Worm (Caenorhabditis elegans) whole organism, young adult: ENCODE results near the gene ZK596.3.

Source experiments
- B0035.1 ChIP-seq: sonication (generic microtip); optimal IDR thresholded peaks from 2 replicates; lab custom pipeline; 2016; ENCODE audit warnings: missing genetic modification characterization, mild to moderate bottlenecking, missing compliant biosample characterization, missing genotype, missing genetic modification reagents
- C06A6.2 ChIP-seq: fragments of 200-800 bp; sonication (Bioruptor generic); conservative IDR thresholded peaks from 2 replicates; pipeline ENCODE4 v1.3.6; 2022; ENCODE audit warnings: missing genetic modification characterization, missing compliant biosample characterization
- F22D6.2 ChIP-seq: sonication (generic microtip); optimal IDR thresholded peaks from 2 replicates; lab custom pipeline; 2016; ENCODE audit warnings: mild to moderate bottlenecking, missing genetic modification characterization, missing compliant biosample characterization
- F23B12.7 ChIP-seq: sonication (generic microtip); optimal IDR thresholded peaks from 2 replicates; lab custom pipeline; 2017; ENCODE audit warnings: missing genetic modification characterization, mild to moderate bottlenecking, missing compliant biosample characterization, antibody characterized with exemption, moderate library complexity; ENCODE audit not compliant: insufficient read depth
- F33H1.4 ChIP-seq: fragments of 200-800 bp; sonication (Bioruptor generic); IDR thresholded peaks from 2 replicates; pipeline ENCODE4 v1.3.6; 2022; ENCODE audit warnings: missing genetic modification reagents, missing genetic modification characterization, missing compliant biosample characterization
- F37B4.10 ChIP-seq: fragments of 200-800 bp; sonication (Bioruptor generic); IDR thresholded peaks from 2 replicates; pipeline ENCODE4 v1.3.6; 2022; ENCODE audit warnings: missing genetic modification characterization, missing compliant biosample characterization
- F52B5.7 ChIP-seq: sonication (generic microtip); optimal IDR thresholded peaks from 2 replicates; lab custom pipeline; 2016; ENCODE audit warnings: mild to moderate bottlenecking, missing genetic modification characterization, missing compliant biosample characterization
- K11D2.4 ChIP-seq: fragments of 200-800 bp; sonication (Bioruptor generic); IDR thresholded peaks from 2 replicates; pipeline ENCODE4 v1.3.6; 2022; ENCODE audit warnings: missing genetic modification reagents, missing genetic modification characterization, missing compliant biosample characterization
- K12H6.12 ChIP-seq: fragments of 200-800 bp; sonication (Bioruptor generic); optimal IDR thresholded peaks from 2 replicates; lab custom pipeline; 2018; ENCODE audit warnings: mild to moderate bottlenecking, missing genetic modification characterization, missing compliant biosample characterization
- Y53F4B.3 ChIP-seq: fragments of 200-800 bp; sonication (Bioruptor generic); IDR thresholded peaks from 2 replicates; pipeline ENCODE4 v1.3.6; 2022; ENCODE audit warnings: missing genetic modification reagents, missing genetic modification characterization, missing compliant biosample characterization
- Y53G8AR.9 ChIP-seq: fragments of 200-800 bp; sonication (Bioruptor generic); conservative IDR thresholded peaks from 2 replicates; pipeline ENCODE4 v1.3.6; 2022; ENCODE audit warnings: missing genetic modification reagents, missing genetic modification characterization, missing compliant biosample characterization
- Y79H2A.3 ChIP-seq: fragments of 200-800 bp; sonication (Bioruptor generic); conservative IDR thresholded peaks from 2 replicates; pipeline ENCODE4 v1.3.6; 2022; ENCODE audit warnings: missing genetic modification reagents, missing genetic modification characterization, missing compliant biosample characterization
- Y95B8A.8 ChIP-seq: fragments of 200-800 bp; sonication (Bioruptor generic); IDR thresholded peaks from 2 replicates; pipeline ENCODE4 v1.3.6; 2022; ENCODE audit warnings: missing genetic modification reagents, missing genetic modification characterization, missing compliant biosample characterization
- aptf-3 ChIP-seq: fragments of 200-800 bp; sonication (Bioruptor generic); IDR thresholded peaks from 2 replicates; pipeline ENCODE4 v1.3.6; 2022; ENCODE audit warnings: missing genetic modification characterization, missing compliant biosample characterization
- atf-7 ChIP-seq: sonication (generic microtip); optimal IDR thresholded peaks from 2 replicates; lab custom pipeline; 2017; ENCODE audit warnings: mild to moderate bottlenecking, missing genetic modification characterization, missing compliant biosample characterization
- attf-5 ChIP-seq: fragments of 200-800 bp; sonication (Bioruptor generic); optimal IDR thresholded peaks from 2 replicates; lab custom pipeline; 2018; ENCODE audit warnings: mild to moderate bottlenecking, missing genetic modification characterization, missing compliant biosample characterization
- cebp-1 ChIP-seq, 2 experiments: fragments of 200-800 bp in 1 of 2; sonication (Bioruptor generic) in 1 of 2; sonication (generic microtip) in 1 of 2; IDR thresholded peaks in 1 of 2; optimal IDR thresholded peaks in 1 of 2; 2 replicates each; pipeline versions ENCODE4 v1.3.6 to Lab custom; 2017 to 2022; ENCODE audit warnings: missing compliant biosample characterization in 2 of 2, missing genetic modification characterization in 2 of 2, mild to moderate bottlenecking in 1 of 2, missing genetic modification reagents in 1 of 2, moderate library complexity in 1 of 2
- cebp-2 ChIP-seq: fragments of 200-800 bp; sonication (Bioruptor generic); IDR thresholded peaks from 2 replicates; pipeline ENCODE4 v1.3.6; 2022; ENCODE audit warnings: missing genetic modification characterization, missing compliant biosample characterization
- ceh-100 ChIP-seq: fragments of 200-800 bp; sonication (Bioruptor generic); IDR thresholded peaks from 2 replicates; pipeline ENCODE4 v1.3.6; 2022; ENCODE audit warnings: missing genetic modification reagents, missing genetic modification characterization, missing compliant biosample characterization
- ceh-79 ChIP-seq: sonication (generic microtip); optimal IDR thresholded peaks from 2 replicates; lab custom pipeline; 2017; ENCODE audit warnings: mild to moderate bottlenecking, missing genetic modification characterization, missing compliant biosample characterization
- die-1 ChIP-seq: sonication (generic microtip); optimal IDR thresholded peaks from 2 replicates; lab custom pipeline; 2016; ENCODE audit warnings: missing genotype, mild to moderate bottlenecking, missing genetic modification characterization, missing compliant biosample characterization
- egl-44 ChIP-seq: fragments of 200-800 bp; sonication (Bioruptor generic); IDR thresholded peaks from 2 replicates; pipeline ENCODE4 v1.3.6; 2022; ENCODE audit warnings: missing genetic modification reagents, missing genetic modification characterization, missing compliant biosample characterization
- ekl-4 ChIP-seq: fragments of 200-800 bp; sonication (Bioruptor generic); IDR thresholded peaks from 2 replicates; pipeline ENCODE4 v1.3.6; 2022; ENCODE audit warnings: missing genetic modification reagents, missing genetic modification characterization, missing compliant biosample characterization
- him-1 ChIP-seq: sonication (generic microtip); optimal IDR thresholded peaks from 2 replicates; lab custom pipeline; 2016; ENCODE audit warnings: missing genotype, missing genetic modification reagents, missing genetic modification characterization, missing compliant biosample characterization
- hmg-1.2 ChIP-seq: fragments of 200-800 bp; sonication (Bioruptor generic); IDR thresholded peaks from 2 replicates; pipeline ENCODE4 v1.3.6; 2022; ENCODE audit warnings: missing genetic modification reagents, missing genetic modification characterization, missing compliant biosample characterization
- hrde-1 ChIP-seq: sonication (generic microtip); optimal IDR thresholded peaks from 2 replicates; lab custom pipeline; 2016; ENCODE audit warnings: missing genetic modification characterization, mild to moderate bottlenecking, missing compliant biosample characterization, moderate library complexity, missing genotype, missing genetic modification reagents, borderline replicate concordance
- let-526 ChIP-seq: fragments of 200-800 bp; sonication (Bioruptor generic); IDR thresholded peaks from 2 replicates; pipeline ENCODE4 v1.3.6; 2022; ENCODE audit warnings: missing genetic modification reagents, missing genetic modification characterization, missing compliant biosample characterization
- let-607 ChIP-seq, 2 experiments: fragments of 200-800 bp in 1 of 2; sonication (Bioruptor generic) in 1 of 2; sonication (generic microtip) in 1 of 2; optimal IDR thresholded peaks; 2 replicates each; lab custom pipeline; 2016 to 2018; ENCODE audit warnings: mild to moderate bottlenecking in 2 of 2, missing compliant biosample characterization in 2 of 2, missing genetic modification characterization in 2 of 2, moderate library complexity in 2 of 2, missing genotype in 1 of 2
- lin-26 ChIP-seq: fragments of 200-800 bp; sonication (Bioruptor generic); IDR thresholded peaks from 2 replicates; pipeline ENCODE4 v1.3.6; 2022; ENCODE audit warnings: missing genetic modification reagents, missing genetic modification characterization, missing compliant biosample characterization
- lin-40 ChIP-seq: sonication (generic microtip); optimal IDR thresholded peaks from 2 replicates; lab custom pipeline; 2016; ENCODE audit warnings: missing genetic modification characterization, mild to moderate bottlenecking, missing compliant biosample characterization, missing genotype, missing genetic modification reagents
- madf-6 ChIP-seq: fragments of 200-800 bp; sonication (Bioruptor generic); IDR thresholded peaks from 2 replicates; pipeline ENCODE4 v1.3.6; 2022; ENCODE audit warnings: missing genetic modification reagents, missing genetic modification characterization, missing compliant biosample characterization
- mcd-1 ChIP-seq: fragments of 200-800 bp; sonication (Bioruptor generic); IDR thresholded peaks from 2 replicates; pipeline ENCODE4 v1.3.6; 2022; ENCODE audit warnings: missing genetic modification reagents, missing genetic modification characterization, missing compliant biosample characterization
- mxl-1 ChIP-seq: sonication (generic microtip); optimal IDR thresholded peaks from 2 replicates; lab custom pipeline; 2016; ENCODE audit warnings: missing genetic modification characterization, missing compliant biosample characterization
- nhr-80 ChIP-seq: sonication (generic microtip); optimal IDR thresholded peaks from 2 replicates; lab custom pipeline; 2016; ENCODE audit warnings: missing genetic modification characterization, missing compliant biosample characterization
- pbrm-1 ChIP-seq: fragments of 200-800 bp; sonication (Bioruptor generic); IDR thresholded peaks from 2 replicates; pipeline ENCODE4 v1.3.6; 2022; ENCODE audit warnings: missing genetic modification reagents, missing genetic modification characterization, missing compliant biosample characterization
- repo-1 ChIP-seq: sonication (generic microtip); optimal IDR thresholded peaks from 2 replicates; lab custom pipeline; 2017; ENCODE audit warnings: mild to moderate bottlenecking, missing genetic modification characterization, missing compliant biosample characterization
- snpc-1.3 ChIP-seq: sonication (generic microtip); optimal IDR thresholded peaks from 2 replicates; lab custom pipeline; 2017; ENCODE audit warnings: missing genetic modification characterization, mild to moderate bottlenecking, missing compliant biosample characterization, antibody characterized with exemption, moderate library complexity, missing genotype, missing genetic modification reagents; ENCODE audit not compliant: insufficient read depth
- somi-1 ChIP-seq: fragments of 200-800 bp; sonication (Bioruptor generic); optimal IDR thresholded peaks from 2 replicates; lab custom pipeline; 2018; ENCODE audit warnings: mild to moderate bottlenecking, missing genetic modification characterization, missing compliant biosample characterization
- sptf-2 ChIP-seq: fragments of 200-800 bp; sonication (Bioruptor generic); optimal IDR thresholded peaks from 2 replicates; lab custom pipeline; 2018; ENCODE audit warnings: mild to moderate bottlenecking, missing genetic modification characterization, missing compliant biosample characterization
- tbx-9 ChIP-seq: sonication (generic microtip); optimal IDR thresholded peaks from 2 replicates; lab custom pipeline; 2016; ENCODE audit warnings: borderline replicate concordance, missing genetic modification characterization, inconsistent platforms, missing compliant biosample characterization
- tlf-1 ChIP-seq: fragments of 200-800 bp; sonication (Bioruptor generic); optimal IDR thresholded peaks from 2 replicates; lab custom pipeline; 2018; ENCODE audit warnings: mild to moderate bottlenecking, missing genetic modification characterization, missing compliant biosample characterization
- unc-62 ChIP-seq: fragments of 150-350 bp; optimal IDR thresholded peaks from 2 replicates; lab custom pipeline; 2014; ENCODE audit warnings: missing biosample characterization, missing genetic modification reagents, missing genetic modification characterization
- ztf-18 ChIP-seq: sonication (generic microtip); optimal IDR thresholded peaks from 2 replicates; lab custom pipeline; 2016; ENCODE audit warnings: missing genotype, mild to moderate bottlenecking, missing genetic modification characterization, missing compliant biosample characterization
- ztf-22 ChIP-seq: fragments of 200-800 bp; sonication (Bioruptor generic); optimal IDR thresholded peaks from 2 replicates; lab custom pipeline; 2018; ENCODE audit warnings: mild to moderate bottlenecking, missing genetic modification characterization, moderate library complexity, missing compliant biosample characterization
- ztf-25 ChIP-seq: fragments of 200-800 bp; sonication (Bioruptor generic); IDR thresholded peaks from 2 replicates; pipeline ENCODE4 v1.3.6; 2022; ENCODE audit warnings: missing genetic modification reagents, missing genetic modification characterization, missing compliant biosample characterization
- ztf-28 ChIP-seq: fragments of 200-800 bp; sonication (Bioruptor generic); IDR thresholded peaks from 2 replicates; pipeline ENCODE4 v1.3.6; 2022; ENCODE audit warnings: missing genetic modification reagents, missing genetic modification characterization, missing compliant biosample characterization

ZK596.3 gene

ce11 chrIV:10935853-10936491 is 31.8 kb upstream of the ZK596.3 start, which contains the start of gene lgg-2 (continued):
- TF ChIP-seq ceh-79 (tag; lab: Kevin White, UChicago) (no peak), F23B12.7 (tag; lab: Kevin White, UChicago) (no peak), hmg-1.2 (GFP tag; lab: Robert Waterston, UW) (peak; percentile 85), unc-62 (peak; percentile 68), mxl-1 (tag; lab: Kevin White, UChicago) (peak; percentile 23), F22D6.2 (tag; lab: Kevin White, UChicago) (peak; percentile 84), let-607 (tag; optimal IDR thresholded peaks at IDR 0.05; lab: Kevin White, UChicago) (peak; percentile 69 to 87), Y53G8AR.9 (peak; percentile 83), attf-5 (GFP tag; lab: Kevin White, UChicago) (peak; percentile 86), mcd-1 (GFP tag; lab: Robert Waterston, UW) (peak; percentile 80), cebp-2 (GFP tag; lab: Robert Waterston, UW) (no peak), K11D2.4 (peak; percentile 91), cebp-1 (GFP tag; IDR thresholded peaks at IDR 0.05; lab: Robert Waterston, UW) (peak; percentile 44; the same call in 1 of the 2 replicates), cebp-1 (tag; optimal IDR thresholded peaks at IDR 0.05; lab: Kevin White, UChicago) (peak; percentile 92), K12H6.12 (tag; lab: Kevin White, UChicago) (peak; percentile 68), madf-6 (GFP tag; lab: Robert Waterston, UW) (0 out of 2 replicates have a peak, but pooled peaks have one; percentile 9), atf-7 (tag; lab: Kevin White, UChicago) (peak; percentile 87), tbx-9 (tag; lab: Kevin White, UChicago) (no peak), lin-40 (tag; lab: Kevin White, UChicago) (peak; percentile 95), Y53F4B.3 (GFP tag; lab: Robert Waterston, UW) (no peak), tlf-1 (GFP tag; lab: Kevin White, UChicago) (peak; percentile 86), die-1 (tag; lab: Kevin White, UChicago) (peak; percentile 21), ztf-22 (GFP tag; lab: Kevin White, UChicago) (peak; percentile 87), repo-1 (tag; lab: Kevin White, UChicago) (peak; percentile 47), sptf-2 (GFP tag; lab: Kevin White, UChicago) (no peak), aptf-3 (no peak), ztf-18 (tag; lab: Kevin White, UChicago) (peak; percentile 81), ekl-4 (GFP tag; lab: Robert Waterston, UW) (peak; percentile 90), C06A6.2 (peak; percentile 90), lin-26 (GFP tag; lab: Robert Waterston, UW) (peak; percentile 52; the same call in 1 of the 2 replicates), ztf-28 (GFP tag; lab: Robert Waterston, UW) (no peak), ztf-25 (GFP tag; lab: Robert Waterston, UW) (no peak), F37B4.10 (GFP tag; lab: Robert Waterston, UW) (0 out of 2 replicates have a peak, but pooled peaks have one; percentile 28), Y79H2A.3 (GFP tag; lab: Robert Waterston, UW) (no peak), F52B5.7 (tag; lab: Kevin White, UChicago) (no peak), nhr-80 (tag; lab: Kevin White, UChicago) (peak; percentile 92), him-1 (tag; lab: Kevin White, UChicago) (no peak), Y95B8A.8 (peak; percentile 76), hrde-1 (tag; lab: Kevin White, UChicago) (no peak), ceh-100 (GFP tag; lab: Robert Waterston, UW) (peak; percentile 50), snpc-1.3 (tag; lab: Kevin White, UChicago) (no peak), pbrm-1 (GFP tag; lab: Robert Waterston, UW) (peak; percentile 77; the same call in 1 of the 2 replicates), F33H1.4 (peak; percentile 32), egl-44 (GFP tag; lab: Robert Waterston, UW) (0 out of 2 replicates have a peak, but pooled peaks have one; percentile 61), somi-1 (GFP tag; lab: Kevin White, UChicago) (peak; percentile 95), B0035.1 (tag; lab: Kevin White, UChicago) (peak; percentile 35), let-526 (peak; percentile 28; the same call in 1 of the 2 replicates)
- TF ChIP-seq, all 124 proteins: peak for 62
